Fruit fly (Drosophila melanogaster) whole organism, prepupa: Measurements from ENCODE around the gene CG2147.
A peak's percentile ranks its signal among the peaks of the same experiment; 100 is the strongest.

Experiments
- Eip75B ChIP-seq: fragments of 200-800 bp; sonication (Bioruptor generic); optimal IDR thresholded peaks from 3 replicates; lab custom pipeline; 2016; ENCODE audit warnings: missing biosample characterization, missing genetic modification characterization
- Eip93F ChIP-seq: fragments of 200-800 bp; sonication (Bioruptor generic); optimal IDR thresholded peaks from 2 replicates; lab custom pipeline; 2016; ENCODE audit warnings: missing biosample characterization, mild to moderate bottlenecking, missing genetic modification characterization
- Hr38 ChIP-seq: sonication (Bioruptor generic); optimal IDR thresholded peaks from 2 replicates; lab custom pipeline; 2016; ENCODE audit warnings: missing biosample characterization, missing genetic modification characterization
- Hr4 ChIP-seq: fragments of 200-800 bp; sonication (Bioruptor generic); optimal IDR thresholded peaks from 3 replicates; lab custom pipeline; 2016; ENCODE audit warnings: missing biosample characterization, missing genetic modification characterization

dm6 chrX:8229918-8230699, 10.4 kb upstream of the CG2147 start:
- TF ChIP-seq Eip75B (GFP tag; lab: Kevin White, UChicago): peak; percentile 26
- no peak for TF ChIP-seq Hr38
- no peak for TF ChIP-seq Eip93F (GFP tag; lab: Kevin White, UChicago)
- TF ChIP-seq Hr4 (GFP tag; lab: Kevin White, UChicago): no peak
